Fruit fly (Drosophila melanogaster) whole organism, embryonic: Measurements from ENCODE around the gene Cortactin.
A peak's percentile ranks its signal among the peaks of the same experiment; 100 is the strongest.

ENCODE experiments used
- Adf1 ChIP-seq: fragments of 200-800 bp; sonication (Bioruptor generic); IDR thresholded peaks from 2 replicates; pipeline ENCODE4 v1.3.6; 2022; ENCODE audit warnings: missing biosample characterization, missing genetic modification characterization
- CG11723 ChIP-seq: fragments of 200-800 bp; sonication (Bioruptor generic); optimal IDR thresholded peaks from 2 replicates; lab custom pipeline; 2017; ENCODE audit warnings: missing biosample characterization, mild to moderate bottlenecking, missing genetic modification characterization
- CG12659 ChIP-seq: fragments of 200-800 bp; sonication (Bioruptor generic); optimal IDR thresholded peaks from 3 replicates; lab custom pipeline; 2017; ENCODE audit warnings: mild to moderate bottlenecking, missing biosample characterization, missing genetic modification reagents, missing genetic modification characterization
- CG12744 ChIP-seq: fragments of 200-800 bp; sonication (Bioruptor generic); optimal IDR thresholded peaks from 2 replicates; lab custom pipeline; 2016; ENCODE audit warnings: missing biosample characterization, missing genetic modification characterization
- CG12769 ChIP-seq: fragments of 200-800 bp; sonication (Bioruptor generic); optimal IDR thresholded peaks from 2 replicates; lab custom pipeline; 2019; ENCODE audit warnings: missing biosample characterization, mild to moderate bottlenecking, missing genetic modification characterization, moderate library complexity
- CG14014 ChIP-seq: fragments of 200-800 bp; sonication (Bioruptor generic); IDR thresholded peaks from 2 replicates; pipeline ENCODE4 v1.3.6; 2022; ENCODE audit warnings: missing biosample characterization, missing genetic modification characterization
- CG15269 ChIP-seq: fragments of 200-800 bp; sonication (Bioruptor generic); optimal IDR thresholded peaks from 2 replicates; lab custom pipeline; 2018; ENCODE audit warnings: missing biosample characterization, mild to moderate bottlenecking, missing genetic modification characterization, moderate library complexity
- CG16815 ChIP-seq: fragments of 200-800 bp; sonication (Bioruptor generic); optimal IDR thresholded peaks from 3 replicates; lab custom pipeline; 2017; ENCODE audit warnings: missing biosample characterization, mild to moderate bottlenecking, missing genetic modification characterization
- CG17328 ChIP-seq: fragments of 200-800 bp; sonication (Bioruptor generic); IDR thresholded peaks from 2 replicates; pipeline ENCODE4 v1.3.6; 2022; ENCODE audit warnings: missing biosample characterization, missing genetic modification characterization
- CG1832 ChIP-seq: fragments of 200-800 bp; sonication (Bioruptor generic); optimal IDR thresholded peaks from 2 replicates; lab custom pipeline; 2017; ENCODE audit warnings: missing biosample characterization, mild to moderate bottlenecking, missing genetic modification characterization, inconsistent platforms
- CG43689 ChIP-seq: fragments of 200-800 bp; sonication (Bioruptor generic); IDR thresholded peaks from 2 replicates; pipeline ENCODE4 v1.3.6; 2022; ENCODE audit warnings: missing biosample characterization, missing genetic modification characterization
- CG6791 ChIP-seq: fragments of 200-800 bp; sonication (Bioruptor generic); IDR thresholded peaks from 3 replicates; pipeline ENCODE4 v1.3.6; 2022; ENCODE audit warnings: missing biosample characterization, missing genetic modification characterization; ENCODE audit not compliant: partially characterized antibody
- CG7271 ChIP-seq: fragments of 200-800 bp; sonication (Bioruptor generic); optimal IDR thresholded peaks from 2 replicates; lab custom pipeline; 2018; ENCODE audit warnings: missing biosample characterization, mild to moderate bottlenecking, missing genetic modification characterization, moderate library complexity
- CG8924 ChIP-seq: fragments of 200-800 bp; optimal IDR thresholded peaks from 3 replicates; lab custom pipeline; 2019; ENCODE audit warnings: missing biosample characterization, mild to moderate bottlenecking, missing genetic modification characterization, moderate library complexity
- CTCF ChIP-seq: fragments of 200-800 bp; sonication (Bioruptor generic); optimal IDR thresholded peaks from 2 replicates; lab custom pipeline; 2017; ENCODE audit warnings: missing biosample characterization, mild to moderate bottlenecking, missing genetic modification characterization, moderate library complexity
- Fer2 ChIP-seq: fragments of 200-800 bp; sonication (Bioruptor generic); optimal IDR thresholded peaks from 2 replicates; lab custom pipeline; 2018; ENCODE audit warnings: missing biosample characterization, mild to moderate bottlenecking, missing genetic modification characterization, moderate library complexity
- GATAe ChIP-seq: fragments of 200-800 bp; sonication (Bioruptor generic); conservative IDR thresholded peaks from 2 replicates; pipeline ENCODE4 v1.3.6; 2022; ENCODE audit warnings: missing biosample characterization, missing genetic modification characterization
- HmgZ ChIP-seq: fragments of 200-800 bp; sonication (Bioruptor generic); optimal IDR thresholded peaks from 2 replicates; lab custom pipeline; 2018; ENCODE audit warnings: missing biosample characterization, mild to moderate bottlenecking, missing genetic modification characterization
- Hmr ChIP-seq: fragments of 200-800 bp; sonication (Bioruptor generic); optimal IDR thresholded peaks from 3 replicates; lab custom pipeline; 2017; ENCODE audit warnings: mild to moderate bottlenecking, missing biosample characterization, missing genetic modification reagents, missing genetic modification characterization
- Hr78 ChIP-seq, 2 experiments: fragments of 200-800 bp in 1 of 2; fragments of >200 bp in 1 of 2; sonication (Bioruptor generic) in 1 of 2; optimal IDR thresholded peaks; 2 replicates each; lab custom pipeline; 2017 to 2019; ENCODE audit warnings: missing biosample characterization in 2 of 2, missing genetic modification characterization in 2 of 2, mild to moderate bottlenecking in 1 of 2, moderate library complexity in 1 of 2
- MBD-R2 ChIP-seq: fragments of 200-800 bp; sonication (Bioruptor generic); IDR thresholded peaks from 2 replicates; pipeline ENCODE4 v1.3.6; 2022; ENCODE audit warnings: missing biosample characterization, missing genetic modification characterization
- Mad ChIP-seq: fragments of 200-800 bp; sonication (Bioruptor generic); optimal IDR thresholded peaks from 2 replicates; lab custom pipeline; 2016; ENCODE audit warnings: missing biosample characterization, missing genetic modification characterization
- Mrtf ChIP-seq: fragments of 200-800 bp; sonication (Bioruptor generic); IDR thresholded peaks from 3 replicates; pipeline ENCODE4 v1.3.6; 2022; ENCODE audit warnings: missing biosample characterization, missing genetic modification characterization
- NK7.1 ChIP-seq: fragments of 200-800 bp; sonication (Bioruptor generic); optimal IDR thresholded peaks from 3 replicates; lab custom pipeline; 2016; ENCODE audit warnings: missing biosample characterization, missing genetic modification characterization
- Oli ChIP-seq: fragments of 200-800 bp; sonication (Bioruptor generic); optimal IDR thresholded peaks from 2 replicates; lab custom pipeline; 2018; ENCODE audit warnings: missing biosample characterization, mild to moderate bottlenecking, missing genetic modification characterization, moderate library complexity
- Optix ChIP-seq: fragments of 200-800 bp; sonication (Bioruptor generic); IDR thresholded peaks from 3 replicates; pipeline ENCODE4 v1.3.6; 2022; ENCODE audit warnings: missing biosample characterization, missing genetic modification characterization
- Pdp1 ChIP-seq, 2 experiments: fragments of 200-800 bp; sonication (Bioruptor generic); optimal IDR thresholded peaks; 3 replicates each; lab custom pipeline; 2016; ENCODE audit warnings: missing biosample characterization in 2 of 2, missing genetic modification characterization in 2 of 2, mild to moderate bottlenecking in 1 of 2, moderate library complexity in 1 of 2
- Side ChIP-seq: fragments of 200-800 bp; sonication (Bioruptor generic); optimal IDR thresholded peaks from 2 replicates; lab custom pipeline; 2016; ENCODE audit warnings: missing biosample characterization, missing genetic modification characterization
- Sry-β ChIP-seq: fragments of 200-800 bp; sonication (Bioruptor generic); optimal IDR thresholded peaks from 2 replicates; lab custom pipeline; 2018; ENCODE audit warnings: missing biosample characterization, mild to moderate bottlenecking, missing genetic modification characterization, moderate library complexity
- Stat92E ChIP-seq, 3 experiments: fragments of >200 bp in 2 of 3; fragments of 200-800 bp in 1 of 3; sonication (Bioruptor generic) in 1 of 3; optimal IDR thresholded peaks; 2 replicates each; lab custom pipeline; 2017 to 2019; ENCODE audit warnings: missing biosample characterization in 3 of 3, missing genetic modification characterization in 3 of 3, mild to moderate bottlenecking in 1 of 3, moderate library complexity in 1 of 3
- Taf1 ChIP-seq: fragments of 200-800 bp; sonication (Bioruptor generic); IDR thresholded peaks from 2 replicates; pipeline ENCODE4 v1.3.6; 2022; ENCODE audit warnings: missing biosample characterization, missing genetic modification characterization
- ato ChIP-seq: fragments of 200-800 bp; sonication (Bioruptor generic); IDR thresholded peaks from 2 replicates; pipeline ENCODE4 v1.3.6; 2022; ENCODE audit warnings: missing biosample characterization, missing genetic modification characterization; ENCODE audit not compliant: partially characterized antibody
- bcd ChIP-seq: fragments of 200-800 bp; sonication (Bioruptor generic); optimal IDR thresholded peaks from 2 replicates; lab custom pipeline; 2017; ENCODE audit warnings: missing biosample characterization, mild to moderate bottlenecking, missing genetic modification characterization
- chn ChIP-seq: fragments of 200-800 bp; sonication (Bioruptor generic); optimal IDR thresholded peaks from 2 replicates; lab custom pipeline; 2016; ENCODE audit warnings: missing biosample characterization, missing genetic modification characterization
- danr ChIP-seq: fragments of 200-800 bp; sonication (Bioruptor generic); IDR thresholded peaks from 2 replicates; pipeline ENCODE4 v1.3.6; 2022; ENCODE audit warnings: missing biosample characterization, missing genetic modification characterization
- fd96Cb ChIP-seq: fragments of 200-800 bp; sonication (Bioruptor generic); optimal IDR thresholded peaks from 2 replicates; lab custom pipeline; 2018; ENCODE audit warnings: missing biosample characterization, mild to moderate bottlenecking, missing genetic modification characterization, moderate library complexity
- ind ChIP-seq: fragments of 200-800 bp; sonication (Bioruptor generic); optimal IDR thresholded peaks from 3 replicates; lab custom pipeline; 2016; ENCODE audit warnings: missing biosample characterization, missing genetic modification characterization
- lbe ChIP-seq: fragments of 200-800 bp; sonication (Bioruptor generic); optimal IDR thresholded peaks from 2 replicates; lab custom pipeline; 2016; ENCODE audit warnings: missing biosample characterization, mild to moderate bottlenecking, missing genetic modification characterization
- lilli ChIP-seq: fragments of 200-800 bp; sonication (Bioruptor generic); optimal IDR thresholded peaks from 3 replicates; lab custom pipeline; 2016; ENCODE audit warnings: missing biosample characterization, missing genetic modification characterization
- nerfin-1 ChIP-seq: fragments of 200-800 bp; sonication (Bioruptor generic); optimal IDR thresholded peaks from 3 replicates; lab custom pipeline; 2019; ENCODE audit warnings: missing biosample characterization, mild to moderate bottlenecking, missing genetic modification characterization, moderate library complexity
- org-1 ChIP-seq: fragments of 200-800 bp; sonication (Bioruptor generic); optimal IDR thresholded peaks from 2 replicates; lab custom pipeline; 2017; ENCODE audit warnings: missing biosample characterization, missing genetic modification characterization
- otp ChIP-seq: fragments of 200-800 bp; sonication (Bioruptor generic); IDR thresholded peaks from 3 replicates; pipeline ENCODE4, ENCODE4 v1.3.6; 2022; ENCODE audit warnings: missing biosample characterization, missing genetic modification characterization
- pan ChIP-seq, 4 experiments: fragments of >200 bp in 3 of 4; fragments of 200-800 bp in 1 of 4; sonication (Bioruptor generic) in 1 of 4; optimal IDR thresholded peaks in 3 of 4; IDR thresholded peaks in 1 of 4; 2 replicates each; pipeline versions ENCODE4 v1.3.6 to Lab custom; 2017 to 2022; ENCODE audit warnings: missing biosample characterization in 2 of 4, missing genetic modification characterization in 2 of 4, mixed read lengths in 1 of 4
- rib ChIP-seq: fragments of 200-800 bp; sonication (Bioruptor generic); IDR thresholded peaks from 2 replicates; pipeline ENCODE4 v1.3.6; 2022; ENCODE audit warnings: missing biosample characterization, missing genetic modification characterization
- schlank ChIP-seq: fragments of 200-800 bp; sonication (Bioruptor generic); optimal IDR thresholded peaks from 2 replicates; lab custom pipeline; 2018; ENCODE audit warnings: missing biosample characterization, mild to moderate bottlenecking, missing genetic modification characterization
- ssp ChIP-seq: fragments of 200-800 bp; sonication (Bioruptor generic); IDR thresholded peaks from 2 replicates; pipeline ENCODE4 v1.3.6; 2022; ENCODE audit warnings: missing biosample characterization, missing genetic modification characterization
- wek ChIP-seq: fragments of 200-800 bp; sonication (Bioruptor generic); optimal IDR thresholded peaks from 3 replicates; lab custom pipeline; 2018; ENCODE audit warnings: missing biosample characterization, mild to moderate bottlenecking, missing genetic modification characterization, moderate library complexity
- zen2 ChIP-seq: fragments of 200-800 bp; sonication (Bioruptor generic); IDR thresholded peaks from 3 replicates; pipeline ENCODE4 v1.3.6; 2022; ENCODE audit warnings: missing biosample characterization, missing genetic modification characterization; ENCODE audit not compliant: partially characterized antibody

Cortactin gene

dm6 chr3R:21065010-21065695 lies 882 bp upstream of the Cortactin start, which contains the start of gene AnxB9 (continued):
- TF ChIP-seq rib (GFP tag; lab: Robert Waterston, UW) (peak; percentile 53; the same call in 1 of the 2 replicates), pan (optimal IDR thresholded peaks at IDR 0.05; lab: Kevin White, UChicago) (no peak), pan (GFP tag; optimal IDR thresholded peaks at IDR 0.05 in 1 of 2, IDR thresholded peaks at IDR 0.05 in 1 of 2) (no peak), CG43689 (GFP tag; lab: Robert Waterston, UW) (no peak), lilli (GFP tag; lab: Kevin White, UChicago) (peak; percentile 47), ssp (GFP tag; lab: Robert Waterston, UW) (no peak), Optix (no peak), CTCF (GFP tag; lab: Kevin White, UChicago) (no peak), lbe (GFP tag; lab: Kevin White, UChicago) (peak; percentile 68), ind (GFP tag; lab: Kevin White, UChicago) (no peak), NK7.1 (peak; percentile 10), CG12744 (GFP tag; lab: Kevin White, UChicago) (peak; percentile 32), CG12659 (no peak), CG16815 (GFP tag; lab: Kevin White, UChicago) (no peak), Adf1 (GFP tag; lab: Robert Waterston, UW) (peak; percentile 36; the same call in 1 of the 2 replicates), Hr78 (GFP tag; optimal IDR thresholded peaks at IDR 0.05; lab: Kevin White, UChicago) (no peak), CG8924 (tag; lab: Kevin White, UChicago) (peak; percentile 19), schlank (tag; lab: Kevin White, UChicago) (peak; percentile 39), Mrtf (GFP tag; lab: Robert Waterston, UW) (no peak), ato (GFP tag; lab: Robert Waterston, UW) (peak; percentile 39), Stat92E (GFP tag; optimal IDR thresholded peaks at IDR 0.05; lab: Kevin White, UChicago) (peak in 1 of 3 experiments; percentile 37), otp (GFP tag; lab: Robert Waterston, UW) (0 out of 3 replicates have a peak, but pooled peaks have one; percentile 38), CG15269 (tag; lab: Kevin White, UChicago) (peak; percentile 51), fd96Cb (tag; lab: Kevin White, UChicago) (no peak), CG6791 (GFP tag; lab: Robert Waterston, UW) (peak; percentile 96), Fer2 (tag; lab: Kevin White, UChicago) (no peak), MBD-R2 (GFP tag; lab: Robert Waterston, UW) (no peak), CG14014 (GFP tag; lab: Robert Waterston, UW) (peak; percentile 39; the same call in 1 of the 2 replicates), CG12769 (peak; percentile 9), GATAe (GFP tag; lab: Robert Waterston, UW) (no peak), Oli (tag; lab: Kevin White, UChicago) (no peak), Side (GFP tag; lab: Kevin White, UChicago) (peak; percentile 42), org-1 (GFP tag; lab: Kevin White, UChicago) (no peak), Taf1 (GFP tag; lab: Robert Waterston, UW) (no peak), CG1832 (GFP tag; lab: Kevin White, UChicago) (no peak), bcd (no peak), Hmr (GFP tag; lab: Kevin White, UChicago) (peak; percentile 30), HmgZ (tag; lab: Kevin White, UChicago) (peak; percentile 60), nerfin-1 (tag; lab: Kevin White, UChicago) (peak; percentile 4), Pdp1 (GFP tag; optimal IDR thresholded peaks at IDR 0.05; lab: Kevin White, UChicago) (peak in 1 of 2 experiments; percentile 43), Sry-β (no peak), chn (peak; percentile 38), Mad (GFP tag; lab: Kevin White, UChicago) (no peak), CG17328 (peak; percentile 29; the same call in 1 of the 2 replicates), CG7271 (tag; lab: Kevin White, UChicago) (no peak), CG11723 (GFP tag; lab: Kevin White, UChicago) (peak; percentile 1), wek (peak; percentile 70), danr (GFP tag; lab: Robert Waterston, UW) (no peak), zen2 (GFP tag; lab: Robert Waterston, UW) (peak; percentile 39; the same call in 2 of the 3 replicates)
